Worm (Caenorhabditis elegans) whole organism, late embryonic: ENCODE results near the gene C15H9.9.

ENCODE experiments used
- C08G9.2 ChIP-seq: sonication (generic microtip); optimal IDR thresholded peaks from 2 replicates; lab custom pipeline; 2016; ENCODE audit warnings: mild to moderate bottlenecking, missing genetic modification characterization, moderate library complexity, missing compliant biosample characterization
- K02D7.2 ChIP-seq: sonication (generic microtip); optimal IDR thresholded peaks from 2 replicates; lab custom pipeline; 2017; ENCODE audit warnings: mild to moderate bottlenecking, missing genetic modification characterization, missing compliant biosample characterization
- ahr-1 ChIP-seq: sonication (generic microtip); optimal IDR thresholded peaks from 2 replicates; lab custom pipeline; 2016; ENCODE audit warnings: missing genetic modification characterization, missing compliant biosample characterization
- ama-1 ChIP-seq: fragments of 150-350 bp; optimal IDR thresholded peaks from 2 replicates; lab custom pipeline; 2014
- ceh-2 ChIP-seq: sonication (generic microtip); optimal IDR thresholded peaks from 2 replicates; lab custom pipeline; 2016; ENCODE audit warnings: missing genotype, missing genetic modification characterization, missing compliant biosample characterization
- ceh-22 ChIP-seq: sonication (generic microtip); optimal IDR thresholded peaks from 2 replicates; lab custom pipeline; 2017; ENCODE audit warnings: missing biosample characterization, missing genetic modification characterization
- ceh-24 ChIP-seq: sonication (generic microtip); optimal IDR thresholded peaks from 2 replicates; lab custom pipeline; 2016; ENCODE audit warnings: mild to moderate bottlenecking, missing genetic modification characterization, missing compliant biosample characterization
- ceh-30 ChIP-seq: fragments of 150-350 bp; optimal IDR thresholded peaks from 2 replicates; lab custom pipeline; 2014; ENCODE audit warnings: missing biosample characterization, missing genetic modification characterization
- ceh-45 ChIP-seq: fragments of 200-800 bp; sonication (Bioruptor generic); IDR thresholded peaks from 2 replicates; pipeline ENCODE4 v1.3.6; 2022; ENCODE audit warnings: missing genetic modification reagents, missing genetic modification characterization, missing compliant biosample characterization
- ceh-48 ChIP-seq: sonication (generic microtip); optimal IDR thresholded peaks from 2 replicates; lab custom pipeline; 2016; ENCODE audit warnings: missing genetic modification characterization, inconsistent platforms, missing compliant biosample characterization
- che-1 ChIP-seq: sonication (generic microtip); optimal IDR thresholded peaks from 2 replicates; lab custom pipeline; 2016; ENCODE audit warnings: mild to moderate bottlenecking, missing genetic modification characterization, missing compliant biosample characterization
- elt-4 ChIP-seq: sonication (generic microtip); optimal IDR thresholded peaks from 2 replicates; lab custom pipeline; 2016; ENCODE audit warnings: missing genetic modification characterization, missing compliant biosample characterization
- eyg-1 ChIP-seq: sonication (generic microtip); optimal IDR thresholded peaks from 2 replicates; lab custom pipeline; 2016; ENCODE audit warnings: missing genotype, missing genetic modification characterization, missing compliant biosample characterization
- fax-1 ChIP-seq: sonication (generic microtip); optimal IDR thresholded peaks from 2 replicates; lab custom pipeline; 2016; ENCODE audit warnings: missing genotype, missing genetic modification characterization, missing compliant biosample characterization
- fkh-6 ChIP-seq: sonication (generic microtip); optimal IDR thresholded peaks from 2 replicates; lab custom pipeline; 2016; ENCODE audit warnings: missing genetic modification characterization, missing compliant biosample characterization
- hlh-13 ChIP-seq: fragments of 200-800 bp; sonication (Bioruptor generic); optimal IDR thresholded peaks from 2 replicates; lab custom pipeline; 2018; ENCODE audit warnings: mild to moderate bottlenecking, missing genetic modification characterization, missing compliant biosample characterization
- hlh-30 ChIP-seq: sonication (generic microtip); optimal IDR thresholded peaks from 2 replicates; lab custom pipeline; 2017; ENCODE audit warnings: antibody characterized with exemption, missing genetic modification characterization, missing compliant biosample characterization; ENCODE audit not compliant: insufficient read depth
- hlh-8 ChIP-seq: sonication (generic microtip); optimal IDR thresholded peaks from 2 replicates; lab custom pipeline; 2016; ENCODE audit warnings: missing genotype, missing genetic modification characterization, missing compliant biosample characterization
- lim-6 ChIP-seq: sonication (generic microtip); optimal IDR thresholded peaks from 2 replicates; lab custom pipeline; 2016; ENCODE audit warnings: missing genetic modification characterization, missing compliant biosample characterization
- lin-11 ChIP-seq: fragments of 200-800 bp; sonication (Bioruptor generic); optimal IDR thresholded peaks from 2 replicates; lab custom pipeline; 2018; ENCODE audit warnings: mild to moderate bottlenecking, missing genetic modification characterization, missing compliant biosample characterization
- madf-2 ChIP-seq: sonication (generic microtip); optimal IDR thresholded peaks from 2 replicates; lab custom pipeline; 2017; ENCODE audit warnings: missing genetic modification characterization, missing compliant biosample characterization
- mec-3 ChIP-seq: sonication (generic microtip); optimal IDR thresholded peaks from 2 replicates; lab custom pipeline; 2016; ENCODE audit warnings: borderline replicate concordance, missing genetic modification characterization, missing compliant biosample characterization
- nhr-11 ChIP-seq: fragments of 150-350 bp; optimal IDR thresholded peaks from 2 replicates; lab custom pipeline; 2014; ENCODE audit warnings: missing biosample characterization, missing genetic modification characterization
- nhr-232 ChIP-seq: sonication (generic microtip); optimal IDR thresholded peaks from 2 replicates; lab custom pipeline; 2016; ENCODE audit warnings: missing genetic modification characterization, missing compliant biosample characterization
- pag-3 ChIP-seq: sonication (generic microtip); optimal IDR thresholded peaks from 2 replicates; lab custom pipeline; 2016; ENCODE audit warnings: missing compliant biosample characterization, missing genetic modification characterization, borderline replicate concordance
- pat-9 ChIP-seq: fragments of 200-800 bp; sonication (Bioruptor generic); optimal IDR thresholded peaks from 2 replicates; lab custom pipeline; 2018; ENCODE audit warnings: mild to moderate bottlenecking, missing genetic modification characterization, moderate library complexity, missing compliant biosample characterization
- pax-1 ChIP-seq: fragments of 150-350 bp; optimal IDR thresholded peaks from 2 replicates; lab custom pipeline; 2014; ENCODE audit warnings: missing biosample characterization, missing genetic modification characterization
- pha-2 ChIP-seq: sonication (generic microtip); optimal IDR thresholded peaks from 2 replicates; lab custom pipeline; 2017; ENCODE audit warnings: mild to moderate bottlenecking, missing genetic modification characterization, missing compliant biosample characterization
- pha-4 ChIP-seq: fragments of 150-350 bp; optimal IDR thresholded peaks from 2 replicates; lab custom pipeline; 2018; ENCODE audit warnings: missing biosample characterization, missing genetic modification reagents, missing genetic modification characterization
- pqm-1 ChIP-seq: sonication (generic microtip); optimal IDR thresholded peaks from 2 replicates; lab custom pipeline; 2016; ENCODE audit warnings: missing genetic modification characterization, missing compliant biosample characterization
- pros-1 ChIP-seq: fragments of 150-350 bp; optimal IDR thresholded peaks from 2 replicates; lab custom pipeline; 2014; ENCODE audit warnings: missing biosample characterization, missing genetic modification reagents, missing genetic modification characterization
- rnt-1 ChIP-seq: sonication (generic microtip); optimal IDR thresholded peaks from 2 replicates; lab custom pipeline; 2016; ENCODE audit warnings: missing genetic modification characterization, missing compliant biosample characterization
- sox-2 ChIP-seq: fragments of 200-800 bp; sonication (Bioruptor generic); IDR thresholded peaks from 2 replicates; pipeline ENCODE4 v1.3.6; 2022; ENCODE audit warnings: missing genetic modification reagents, missing genetic modification characterization, missing compliant biosample characterization
- syd-9 ChIP-seq: sonication (generic microtip); optimal IDR thresholded peaks from 2 replicates; lab custom pipeline; 2016; ENCODE audit warnings: mild to moderate bottlenecking, missing genetic modification characterization, moderate library complexity, missing compliant biosample characterization
- tbx-2 ChIP-seq: sonication (generic microtip); optimal IDR thresholded peaks from 2 replicates; lab custom pipeline; 2016; ENCODE audit warnings: missing genetic modification characterization, missing compliant biosample characterization
- tbx-7 ChIP-seq: sonication (generic microtip); optimal IDR thresholded peaks from 2 replicates; lab custom pipeline; 2016; ENCODE audit warnings: missing genotype, missing genetic modification characterization, missing compliant biosample characterization
- ttx-3 ChIP-seq: sonication (generic microtip); optimal IDR thresholded peaks from 2 replicates; lab custom pipeline; 2016; ENCODE audit warnings: missing genetic modification reagents, missing genetic modification characterization, missing compliant biosample characterization
- unc-3 ChIP-seq, 2 experiments: fragments of 200-800 bp in 1 of 2; sonication (Bioruptor generic) in 1 of 2; sonication (generic microtip) in 1 of 2; conservative IDR thresholded peaks in 1 of 2; optimal IDR thresholded peaks in 1 of 2; 2 replicates each; pipeline versions ENCODE4 v1.3.6 to Lab custom; 2016 to 2022; ENCODE audit warnings: missing compliant biosample characterization in 2 of 2, missing genetic modification characterization in 2 of 2, missing genetic modification reagents in 1 of 2
- unc-42 ChIP-seq: sonication (generic microtip); optimal IDR thresholded peaks from 2 replicates; lab custom pipeline; 2016; ENCODE audit warnings: missing genotype, missing genetic modification characterization, missing compliant biosample characterization
- zip-5 ChIP-seq: sonication (generic microtip); optimal IDR thresholded peaks from 2 replicates; lab custom pipeline; 2016; ENCODE audit warnings: missing genetic modification characterization, missing compliant biosample characterization

The C15H9.9 gene

DNA sequence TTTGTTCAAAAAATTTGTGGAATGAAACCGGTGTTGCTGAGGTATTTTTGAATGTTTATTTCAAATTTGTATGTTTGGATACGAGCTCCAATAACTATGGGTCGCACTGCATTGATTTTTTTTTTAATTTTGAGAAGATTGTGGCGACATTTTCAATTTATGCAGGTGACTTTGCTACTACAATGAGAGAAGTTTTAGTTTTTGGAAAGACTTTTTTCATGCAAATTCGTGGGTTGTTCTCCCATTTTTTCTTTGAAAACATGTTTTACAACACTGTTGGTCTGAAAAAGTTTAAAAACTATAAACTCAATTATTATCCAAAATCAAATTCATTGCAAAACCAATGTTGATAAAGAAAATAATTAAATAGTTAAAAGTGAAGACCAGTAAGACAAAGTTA, 39.4 kb downstream of the C15H9.9 start:
- TF ChIP-seq lim-6 (tag; lab: Kevin White, UChicago) (no peak), mec-3 (tag; lab: Kevin White, UChicago) (no peak), madf-2 (no peak), hlh-13 (GFP tag; lab: Kevin White, UChicago) (no peak), ama-1 (lab: Kevin White, UChicago) (no peak), ttx-3 (tag; lab: Kevin White, UChicago) (no peak), ahr-1 (tag; lab: Kevin White, UChicago) (no peak), zip-5 (no peak), pha-4 (tag; lab: Kevin White, UChicago) (no peak), pag-3 (tag; lab: Kevin White, UChicago) (no peak), fkh-6 (no peak), unc-3 (GFP tag; conservative IDR thresholded peaks at IDR 0.05; lab: Robert Waterston, UW) (no peak), unc-3 (tag; optimal IDR thresholded peaks at IDR 0.05; lab: Kevin White, UChicago) (no peak), elt-4 (no peak), fax-1 (tag; lab: Kevin White, UChicago) (no peak), pax-1 (no peak), pha-2 (no peak), nhr-11 (tag; lab: Kevin White, UChicago) (no peak), syd-9 (tag; lab: Kevin White, UChicago) (no peak)

- TF ChIP-seq ama-1 (lab: Kevin White, UChicago) (no peak), hlh-30 (no peak), ceh-2 (tag; lab: Kevin White, UChicago) (no peak)
Observed at ce11 chrX:6087676-6088075, 40.4 kb downstream of the C15H9.9 start, which contains the start of gene C45B2.8. Gene C45B2.8, plus strand, starts transcription at chrX:6087976.

ce11 chrX:6085824-6086223, 42.3 kb downstream of the C15H9.9 start, which contains the start of gene C45B2.1:
Gene C45B2.1, plus strand, starts transcription at chrX:6086124.
- no peak for TF ChIP-seq che-1 (tag; lab: Kevin White, UChicago)
- no peak for TF ChIP-seq nhr-232 (tag; lab: Kevin White, UChicago)
- no peak for TF ChIP-seq rnt-1 (tag; lab: Kevin White, UChicago)
- no peak for TF ChIP-seq K02D7.2 (tag; lab: Kevin White, UChicago)
- no peak for TF ChIP-seq fax-1 (tag; lab: Kevin White, UChicago)
- no peak for TF ChIP-seq unc-42
- TF ChIP-seq tbx-2 = no peak
- TF ChIP-seq lin-11 (tag; lab: Kevin White, UChicago) = no peak
- TF ChIP-seq pat-9 = no peak
- no peak for TF ChIP-seq ceh-48 (tag; lab: Kevin White, UChicago)
- no peak for TF ChIP-seq unc-3 (GFP tag; conservative IDR thresholded peaks at IDR 0.05; lab: Robert Waterston, UW)
- no peak for TF ChIP-seq unc-3 (tag; optimal IDR thresholded peaks at IDR 0.05; lab: Kevin White, UChicago)
- TF ChIP-seq zip-5 = no peak
- no peak for TF ChIP-seq pros-1 (tag; lab: Kevin White, UChicago)
- TF ChIP-seq ceh-45 (GFP tag; lab: Robert Waterston, UW) = no peak
- no peak for TF ChIP-seq sox-2
- no peak for TF ChIP-seq pqm-1 (tag; lab: Kevin White, UChicago)
- TF ChIP-seq ceh-30 (tag; lab: Kevin White, UChicago) = no peak

DNA sequence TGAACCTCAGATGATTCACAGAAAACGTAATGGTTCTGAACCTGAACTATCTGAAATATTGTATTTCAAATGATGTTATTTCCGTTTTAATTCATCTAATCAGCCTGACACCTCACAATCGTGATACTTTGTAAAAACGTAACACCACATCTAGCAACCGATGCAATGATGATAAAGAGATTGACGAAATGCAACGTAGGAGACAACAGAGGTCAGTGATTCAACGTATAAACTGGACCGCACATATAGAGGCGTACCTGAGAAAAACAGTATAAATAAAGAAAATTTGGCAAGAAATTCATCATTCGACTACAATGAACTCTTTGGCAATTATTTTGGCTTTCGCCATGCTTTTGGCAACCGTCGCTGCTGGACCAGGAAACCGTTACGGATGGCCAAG, 43.6 kb downstream of the C15H9.9 start, which contains the start of gene C45B2.2:
Gene C45B2.2 (plus strand): TSS at position 301 of the 400 bp plus-strand sequence.
- no peak for TF ChIP-seq C08G9.2 (tag; lab: Kevin White, UChicago)
- no peak for TF ChIP-seq pag-3 (tag; lab: Kevin White, UChicago)
- no peak for TF ChIP-seq hlh-13 (GFP tag; lab: Kevin White, UChicago)
- no peak for TF ChIP-seq hlh-8 (tag; lab: Kevin White, UChicago)
- no peak for TF ChIP-seq tbx-7
- no peak for TF ChIP-seq eyg-1 (tag; lab: Kevin White, UChicago)
- TF ChIP-seq mec-3 (tag; lab: Kevin White, UChicago) = no peak
- TF ChIP-seq lin-11 (tag; lab: Kevin White, UChicago) = no peak
- no peak for TF ChIP-seq ceh-24 (tag; lab: Kevin White, UChicago)
- no peak for TF ChIP-seq ceh-22
- TF ChIP-seq nhr-11 (tag; lab: Kevin White, UChicago) = no peak
- no peak for TF ChIP-seq ceh-2 (tag; lab: Kevin White, UChicago)
- TF ChIP-seq tbx-2 = no peak
- TF ChIP-seq fax-1 (tag; lab: Kevin White, UChicago) = no peak
- no peak for TF ChIP-seq ceh-45 (GFP tag; lab: Robert Waterston, UW)
- no peak for TF ChIP-seq pros-1 (tag; lab: Kevin White, UChicago)
